Worm (Caenorhabditis elegans): Measurements from ENCODE around the gene yju-2.

ce11 chrIII:7159246-7159645, 24.9 kb upstream of the yju-2 start:
- TF ChIP-seq ama-1 (optimal IDR thresholded peaks at IDR 0.05), result no peak
- TF ChIP-seq ama-1 (GFP tag; optimal IDR thresholded peaks at IDR 0.05), result no peak
- TF ChIP-seq ceh-58 (GFP tag; IDR thresholded peaks at IDR 0.05), result no peak
- TF ChIP-seq cebp-1 (GFP tag; IDR thresholded peaks at IDR 0.05), result no peak
- no peak for TF ChIP-seq cebp-1 (tag; optimal IDR thresholded peaks at IDR 0.05)
- no peak for TF ChIP-seq Y56A3A.18 (GFP tag; IDR thresholded peaks at IDR 0.05)
- TF ChIP-seq C17E4.6 (GFP tag; IDR thresholded peaks at IDR 0.05), result no peak
- TF ChIP-seq F49E8.2 (tag; optimal IDR thresholded peaks at IDR 0.05; ENCODE audit: insufficient read depth), result no peak
- no peak for TF ChIP-seq F23B12.7 (tag; optimal IDR thresholded peaks at IDR 0.05; ENCODE audit: insufficient read depth)
